Worm (Caenorhabditis elegans): ENCODE results near the gene pnn-1.

ce11 chrV:12999559-12999958, 28.6 kb downstream of the pnn-1 start, which contains the start of gene far-4:
- no peak for TF ChIP-seq ztf-23 (GFP tag; IDR thresholded peaks at IDR 0.05)
- TF ChIP-seq tab-1 (GFP tag; IDR thresholded peaks at IDR 0.05): no peak
- no peak for TF ChIP-seq ztf-29 (GFP tag; IDR thresholded peaks at IDR 0.05)
- no peak for TF ChIP-seq flt-1 (GFP tag; IDR thresholded peaks at IDR 0.05)
- no peak for TF ChIP-seq T22C8.4 (GFP tag; IDR thresholded peaks at IDR 0.05)
